Fruit fly (Drosophila melanogaster) whole organism, embryonic: ENCODE results near the gene Myo10A.

Experiments
- CG14965 ChIP-seq: fragments of 200-800 bp; sonication (Bioruptor generic); optimal IDR thresholded peaks from 2 replicates; lab custom pipeline; 2016; ENCODE audit warnings: missing biosample characterization, missing genetic modification characterization, borderline replicate concordance
- CG1603 ChIP-seq: fragments of 200-800 bp; sonication (Bioruptor generic); optimal IDR thresholded peaks from 2 replicates; lab custom pipeline; 2019; ENCODE audit warnings: missing biosample characterization, mild to moderate bottlenecking, missing genetic modification characterization, moderate library complexity
- Mes4 ChIP-seq: fragments of 200-800 bp; sonication (Bioruptor generic); optimal IDR thresholded peaks from 2 replicates; lab custom pipeline; 2016; ENCODE audit warnings: missing biosample characterization, missing genetic modification characterization
- bsh ChIP-seq, 2 experiments: fragments of 200-800 bp; sonication (Bioruptor generic); optimal IDR thresholded peaks; 2 replicates each; lab custom pipeline; 2017 to 2018; ENCODE audit warnings: mild to moderate bottlenecking in 2 of 2, missing biosample characterization in 2 of 2, missing genetic modification characterization in 2 of 2, moderate library complexity in 1 of 2
- dmrt11E ChIP-seq: fragments of 200-800 bp; sonication (Bioruptor generic); optimal IDR thresholded peaks from 3 replicates; lab custom pipeline; 2018; ENCODE audit warnings: missing biosample characterization, mild to moderate bottlenecking, missing genetic modification characterization, moderate library complexity
- gt ChIP-seq: fragments of 200-800 bp; sonication (Bioruptor generic); IDR thresholded peaks from 2 replicates; pipeline ENCODE4 v1.3.6; 2022; ENCODE audit warnings: missing biosample characterization, missing genetic modification characterization
- lilli ChIP-seq: fragments of 200-800 bp; sonication (Bioruptor generic); optimal IDR thresholded peaks from 3 replicates; lab custom pipeline; 2016; ENCODE audit warnings: missing biosample characterization, missing genetic modification characterization

- no peak for TF ChIP-seq CG1603
- TF ChIP-seq dmrt11E (tag; lab: Kevin White, UChicago): no peak
- no peak for TF ChIP-seq bsh (GFP tag; optimal IDR thresholded peaks at IDR 0.05; lab: Kevin White, UChicago)
- no peak for TF ChIP-seq Mes4 (GFP tag; lab: Kevin White, UChicago)
- TF ChIP-seq gt (GFP tag; lab: Robert Waterston, UW): no peak
- TF ChIP-seq lilli (GFP tag; lab: Kevin White, UChicago): no peak
- TF ChIP-seq CG14965 (GFP tag; lab: Kevin White, UChicago): no peak
Observed at dm6 chrX:10932300-10932699, 1.7 kb downstream of the Myo10A start.
